Fruit fly (Drosophila melanogaster) whole organism, embryonic: ENCODE data around the gene CG7173.

Experiments
- CG1233 ChIP-seq: fragments of 200-800 bp; sonication (Bioruptor generic); optimal IDR thresholded peaks from 4 replicates; lab custom pipeline; 2018; ENCODE audit warnings: missing biosample characterization, mild to moderate bottlenecking, missing genetic modification characterization
- sens ChIP-seq: fragments of 200-800 bp; sonication (Bioruptor generic); peaks from one replicate; lab custom pipeline; 2016; ENCODE audit warnings: missing biosample characterization, missing genetic modification characterization
- tap ChIP-seq: fragments of 200-800 bp; optimal IDR thresholded peaks from 3 replicates; lab custom pipeline; 2019; ENCODE audit warnings: missing biosample characterization, mild to moderate bottlenecking, missing genetic modification characterization, moderate library complexity

DNA sequence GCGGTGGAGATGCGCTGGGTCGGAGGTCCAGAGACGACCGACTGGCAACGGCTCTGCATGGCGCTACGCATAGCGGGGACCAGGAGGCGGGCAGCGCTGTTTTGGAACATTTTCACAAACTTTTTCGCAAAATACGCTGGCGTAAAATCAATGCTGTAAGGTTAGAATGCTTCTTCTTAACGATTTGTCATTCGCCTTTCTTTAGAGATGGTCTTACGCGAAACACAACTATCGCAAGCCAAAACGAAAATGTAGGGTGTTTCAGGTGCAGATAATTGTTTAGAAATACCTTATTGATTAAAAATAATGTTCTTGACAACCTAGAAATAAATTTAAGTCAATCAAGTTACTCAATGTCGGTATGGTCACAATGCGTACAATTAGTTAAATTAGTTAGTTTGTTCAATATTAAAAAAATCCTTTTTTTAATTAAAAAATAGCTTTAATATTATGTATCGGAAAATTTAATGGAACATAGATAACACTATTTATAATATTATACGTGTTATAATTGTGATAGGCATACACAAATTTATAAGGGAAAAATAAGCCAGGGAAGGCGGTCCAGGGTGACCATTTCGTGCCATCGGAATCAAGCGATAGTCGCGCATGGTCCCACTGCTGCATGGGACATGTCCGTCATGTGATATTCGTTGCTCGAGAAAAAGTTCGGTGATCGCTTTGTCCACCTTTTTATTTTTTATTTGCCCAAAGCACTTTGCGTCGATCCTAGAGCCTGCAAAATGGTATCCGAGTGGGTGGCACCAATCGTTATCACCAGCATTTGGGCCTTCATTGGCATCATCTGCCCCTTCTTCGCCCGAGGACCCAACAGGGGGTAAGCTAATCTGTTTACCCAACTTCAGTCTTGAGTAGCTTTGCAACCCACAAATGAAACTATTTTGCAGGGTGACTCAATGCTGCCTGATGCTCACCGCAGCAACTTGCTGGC, 18.5 kb downstream of the CG7173 start, which contains the start of the genes COX8 and VhaM9.7-b:
- TF ChIP-seq sens (peak; percentile 63), tap (tag; lab: Kevin White, UChicago) (no peak), CG1233 (GFP tag; lab: Kevin White, UChicago) (no peak)
